Fruit fly (Drosophila melanogaster) whole organism, wandering third instar larva: ENCODE data around the gene CG4287.

Experiments
- Abd-B ChIP-seq: fragments of >200 bp; optimal IDR thresholded peaks from 2 replicates; lab custom pipeline; 2017; ENCODE audit warnings: missing biosample characterization, missing genetic modification characterization
- CG32264 ChIP-seq: fragments of 200-800 bp; sonication (Bioruptor generic); optimal IDR thresholded peaks from 2 replicates; lab custom pipeline; 2016; ENCODE audit warnings: missing biosample characterization, missing genetic modification characterization
- CG9705 ChIP-seq: fragments of 200-800 bp; sonication (Bioruptor generic); optimal IDR thresholded peaks from 2 replicates; lab custom pipeline; 2018; ENCODE audit warnings: missing biosample characterization, mild to moderate bottlenecking, missing genetic modification characterization
- CrebA ChIP-seq: fragments of 200-800 bp; sonication (Bioruptor generic); optimal IDR thresholded peaks from 2 replicates; lab custom pipeline; 2016; ENCODE audit warnings: missing biosample characterization, mild to moderate bottlenecking, missing genetic modification characterization, borderline replicate concordance
- Dfd ChIP-seq: fragments of >200 bp; optimal IDR thresholded peaks from 2 replicates; lab custom pipeline; 2017; ENCODE audit warnings: missing biosample characterization, missing genetic modification characterization
- Dif ChIP-seq: fragments of 200-275, 200-300 bp; sonication (Bioruptor generic); optimal IDR thresholded peaks from 2 replicates; lab custom pipeline; 2018; ENCODE audit warnings: missing biosample characterization, missing genetic modification characterization; ENCODE audit not compliant: partially characterized antibody
- GATAd ChIP-seq: sonication (Bioruptor generic); optimal IDR thresholded peaks from 2 replicates; lab custom pipeline; 2016; ENCODE audit warnings: missing biosample characterization, missing genetic modification characterization
- HLH106 ChIP-seq: fragments of 200-800 bp; optimal IDR thresholded peaks from 3 replicates; lab custom pipeline; 2019; ENCODE audit warnings: missing biosample characterization, mild to moderate bottlenecking, missing genetic modification characterization, moderate library complexity
- Hnf4 ChIP-seq: fragments of 200-800 bp; sonication (Bioruptor generic); optimal IDR thresholded peaks from 2 replicates; lab custom pipeline; 2016; ENCODE audit warnings: missing biosample characterization, mild to moderate bottlenecking, missing genetic modification characterization
- Hr78 ChIP-seq: fragments of >200 bp; optimal IDR thresholded peaks from 2 replicates; lab custom pipeline; 2017; ENCODE audit warnings: missing biosample characterization, missing genetic modification characterization
- Hr83 ChIP-seq: fragments of 200-300 bp; sonication (Bioruptor generic); optimal IDR thresholded peaks from 2 replicates; lab custom pipeline; 2016; ENCODE audit warnings: missing biosample characterization, mild to moderate bottlenecking, missing genetic modification characterization, moderate library complexity; ENCODE audit not compliant: poor library complexity, severe bottlenecking
- Jra ChIP-seq: sonication (Bioruptor generic); optimal IDR thresholded peaks from 2 replicates; lab custom pipeline; 2016; ENCODE audit warnings: missing biosample characterization, missing genetic modification characterization
- Mio ChIP-seq: sonication (Bioruptor generic); optimal IDR thresholded peaks from 2 replicates; lab custom pipeline; 2016; ENCODE audit warnings: missing biosample characterization, missing genetic modification characterization
- Myc ChIP-seq: fragments of >200 bp; optimal IDR thresholded peaks from 2 replicates; lab custom pipeline; 2017
- N ChIP-seq: fragments of >200 bp; optimal IDR thresholded peaks from 2 replicates; lab custom pipeline; 2018; ENCODE audit warnings: missing biosample characterization, missing external identifiers, missing genetic modification characterization
- OdsH ChIP-seq: fragments of 200-800 bp; sonication (Bioruptor generic); optimal IDR thresholded peaks from 2 replicates; lab custom pipeline; 2016; ENCODE audit warnings: missing biosample characterization, mild to moderate bottlenecking, missing genetic modification characterization
- Rel ChIP-seq, 2 experiments: fragments of 200-800 bp; sonication (Bioruptor generic) in 1 of 2; optimal IDR thresholded peaks; 2 replicates in 1 of 2; 3 replicates in 1 of 2; lab custom pipeline; 2016 to 2019; ENCODE audit warnings: mild to moderate bottlenecking in 2 of 2, missing biosample characterization in 2 of 2, missing genetic modification characterization in 2 of 2, moderate library complexity in 1 of 2
- Sp1 ChIP-seq: fragments of 200-800 bp; sonication (Bioruptor generic); optimal IDR thresholded peaks from 3 replicates; lab custom pipeline; 2019; ENCODE audit warnings: missing biosample characterization, mild to moderate bottlenecking, missing genetic modification characterization, moderate library complexity
- Vsx2 ChIP-seq: fragments of 200-300, 225-300 bp; sonication (Bioruptor generic); optimal IDR thresholded peaks from 2 replicates; lab custom pipeline; 2018; ENCODE audit warnings: missing biosample characterization, missing genetic modification characterization; ENCODE audit not compliant: partially characterized antibody
- br ChIP-seq: fragments of 200-800 bp; sonication (Bioruptor generic); optimal IDR thresholded peaks from 2 replicates; lab custom pipeline; 2016; ENCODE audit warnings: missing biosample characterization, missing genetic modification characterization
- brk ChIP-seq: fragments of 200-800 bp; sonication (Bioruptor generic); optimal IDR thresholded peaks from 2 replicates; lab custom pipeline; 2016; ENCODE audit warnings: missing biosample characterization, mild to moderate bottlenecking, missing genetic modification characterization
- dl ChIP-seq, 2 experiments: fragments of 175-275, 200-275 bp in 1 of 2; fragments of 200-275 bp in 1 of 2; sonication (Bioruptor generic); optimal IDR thresholded peaks; lab custom pipeline; 2018; ENCODE audit warnings: mild to moderate bottlenecking in 2 of 2, missing biosample characterization in 2 of 2, missing genetic modification characterization in 2 of 2, moderate library complexity in 2 of 2; ENCODE audit not compliant: partially characterized antibody in 2 of 2, insufficient read depth in 1 of 2
- dmrt93B ChIP-seq: fragments of 200-800 bp; sonication (Bioruptor generic); optimal IDR thresholded peaks from 2 replicates; lab custom pipeline; 2018; ENCODE audit warnings: missing biosample characterization, mild to moderate bottlenecking, missing genetic modification characterization
- dsf ChIP-seq: sonication (Bioruptor generic); optimal IDR thresholded peaks from 2 replicates; lab custom pipeline; 2016; ENCODE audit warnings: missing biosample characterization, missing genetic modification characterization, borderline replicate concordance
- ey ChIP-seq: fragments of 200-800 bp; sonication (Bioruptor generic); optimal IDR thresholded peaks from 2 replicates; lab custom pipeline; 2016; ENCODE audit warnings: missing biosample characterization, missing genetic modification characterization
- foxo ChIP-seq, 2 experiments: fragments of 200-800 bp; sonication (Bioruptor generic); optimal IDR thresholded peaks; 2 replicates in 1 of 2; 3 replicates in 1 of 2; lab custom pipeline; 2016 to 2017; ENCODE audit warnings: missing biosample characterization in 2 of 2, missing genetic modification characterization in 2 of 2
- fru ChIP-seq: fragments of 200-800 bp; sonication (Bioruptor generic); optimal IDR thresholded peaks from 3 replicates; lab custom pipeline; 2016; ENCODE audit warnings: missing biosample characterization, mild to moderate bottlenecking, missing genetic modification characterization
- h ChIP-seq: fragments of 200-800 bp; sonication (Bioruptor generic); optimal IDR thresholded peaks from 3 replicates; lab custom pipeline; 2016; ENCODE audit warnings: missing biosample characterization, mild to moderate bottlenecking, missing genetic modification characterization
- jim ChIP-seq: fragments of 175-275, 200-325 bp; sonication (Bioruptor generic); optimal IDR thresholded peaks from 2 replicates; lab custom pipeline; 2016; ENCODE audit warnings: missing biosample characterization, mild to moderate bottlenecking, missing genetic modification characterization
- lola ChIP-seq: fragments of >200 bp; optimal IDR thresholded peaks from 2 replicates; lab custom pipeline; 2017; ENCODE audit warnings: missing biosample characterization, missing genetic modification characterization
- pan ChIP-seq: fragments of >200 bp; optimal IDR thresholded peaks from 2 replicates; lab custom pipeline; 2017
- psq ChIP-seq: fragments of 200-800 bp; sonication (Bioruptor generic); optimal IDR thresholded peaks from 3 replicates; lab custom pipeline; 2017; ENCODE audit warnings: missing biosample characterization, mild to moderate bottlenecking, missing genetic modification characterization, moderate library complexity
- rgr ChIP-seq: fragments of 200-800 bp; sonication (Bioruptor generic); optimal IDR thresholded peaks from 3 replicates; lab custom pipeline; 2016; ENCODE audit warnings: missing biosample characterization, mild to moderate bottlenecking, missing genetic modification characterization
- sage ChIP-seq: fragments of 200-800 bp; sonication (Bioruptor generic); optimal IDR thresholded peaks from 2 replicates; lab custom pipeline; 2016; ENCODE audit warnings: missing biosample characterization, mild to moderate bottlenecking, missing genetic modification characterization
- sv ChIP-seq: fragments of 200-800 bp; sonication (Bioruptor generic); optimal IDR thresholded peaks from 3 replicates; lab custom pipeline; 2016; ENCODE audit warnings: missing biosample characterization, missing genetic modification characterization
- tai ChIP-seq: sonication (Bioruptor generic); optimal IDR thresholded peaks from 2 replicates; lab custom pipeline; 2016; ENCODE audit warnings: missing biosample characterization, missing genetic modification characterization
- usp ChIP-seq: fragments of >200 bp; optimal IDR thresholded peaks from 2 replicates; lab custom pipeline; 2017; ENCODE audit warnings: missing biosample characterization, missing genetic modification characterization
- woc ChIP-seq: sonication (Bioruptor generic); optimal IDR thresholded peaks from 2 replicates; lab custom pipeline; 2016; ENCODE audit warnings: missing biosample characterization, mild to moderate bottlenecking, missing genetic modification characterization

CG4287 gene

DNA sequence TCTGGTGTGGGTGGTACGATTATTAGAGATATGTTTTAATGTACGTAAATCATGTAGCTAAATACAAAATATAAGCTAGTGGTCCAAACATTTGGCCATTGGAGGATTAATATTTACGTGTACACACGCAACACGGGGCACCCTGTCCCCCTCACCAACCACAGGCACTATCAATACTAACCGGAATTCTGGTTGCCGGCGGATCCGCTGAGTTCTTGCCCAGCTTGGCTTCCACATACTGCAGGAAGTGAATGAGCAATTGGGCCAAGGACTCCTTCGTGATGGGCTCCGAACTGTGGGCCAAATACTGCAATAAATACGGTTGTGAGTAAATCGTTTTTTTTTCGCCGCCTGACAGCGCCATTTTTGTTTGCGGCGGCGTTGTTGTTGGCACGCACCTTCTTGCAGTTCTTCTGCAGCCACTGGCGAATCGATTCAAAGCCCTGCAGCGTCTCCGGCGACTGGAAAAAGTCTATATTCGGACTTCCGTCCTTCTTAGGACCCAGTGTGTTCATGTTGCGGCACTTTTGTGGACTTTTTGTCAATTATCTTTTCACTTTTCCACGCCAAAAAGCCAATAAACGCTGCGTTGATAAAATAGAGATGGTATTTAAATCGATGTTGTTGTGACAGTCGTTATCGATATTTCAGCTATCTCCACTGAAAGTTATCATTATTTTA, 8.8 kb upstream of the CG4287 start, which contains the start of gene mor:
TSS of gene mor (minus strand) at position 616 of the 681 bp plus-strand sequence.
- TF ChIP-seq Dfd (GFP tag; lab: Kevin White, UChicago) = no peak
- no peak for TF ChIP-seq Hr78 (GFP tag; lab: Kevin White, UChicago)
- TF ChIP-seq Jra (GFP tag; lab: Kevin White, UChicago) = no peak
- TF ChIP-seq Abd-B (GFP tag; lab: Kevin White, UChicago) = no peak
- TF ChIP-seq woc (GFP tag; lab: Kevin White, UChicago) = no peak
- TF ChIP-seq jim (GFP tag; lab: Kevin White, UChicago) = no peak
- TF ChIP-seq brk (GFP tag; lab: Kevin White, UChicago) = no peak
- no peak for TF ChIP-seq HLH106 (tag; lab: Kevin White, UChicago)
- TF ChIP-seq Sp1 (GFP tag; lab: Kevin White, UChicago) = no peak
- TF ChIP-seq tai (GFP tag; lab: Kevin White, UChicago) = no peak
- no peak for TF ChIP-seq CG32264 (GFP tag; lab: Kevin White, UChicago)
- TF ChIP-seq N (GFP tag; lab: Kevin White, UChicago) = no peak
- no peak for TF ChIP-seq Vsx2
- no peak for TF ChIP-seq psq (GFP tag; lab: Kevin White, UChicago)
- no peak for TF ChIP-seq GATAd (GFP tag; lab: Kevin White, UChicago)

dm6 chr3R:15965169-15965568, 1.5 kb upstream of the CG4287 start, which contains the start of the genes CG32856 and Rbf2:
CG32856 (minus strand) TSS chr3R:15965351.
Rbf2 (plus strand) TSS chr3R:15965446.
- TF ChIP-seq Myc (lab: Kevin White, UChicago) (no peak), jim (GFP tag; lab: Kevin White, UChicago) (no peak), Dif (GFP tag; lab: Kevin White, UChicago) (no peak), dmrt93B (GFP tag; lab: Kevin White, UChicago) (no peak), Hnf4 (GFP tag; lab: Kevin White, UChicago) (peak; percentile 96), Hr83 (peak; percentile 65), CG9705 (GFP tag; lab: Kevin White, UChicago) (peak; percentile 21), ey (GFP tag; lab: Kevin White, UChicago) (peak; percentile 91), rgr (GFP tag; lab: Kevin White, UChicago) (peak; percentile 95), OdsH (GFP tag; lab: Kevin White, UChicago) (peak; percentile 91), Vsx2 (no peak), dl (GFP tag; optimal IDR thresholded peaks at IDR 0.05; lab: Kevin White, UChicago; ENCODE audit: insufficient read depth in 1 of 2, partially characterized antibody in 2 of 2) (no peak), N (GFP tag; lab: Kevin White, UChicago) (no peak), woc (GFP tag; lab: Kevin White, UChicago) (peak; percentile 90), fru (GFP tag; lab: Kevin White, UChicago) (peak; percentile 80), Sp1 (GFP tag; lab: Kevin White, UChicago) (no peak), foxo (GFP tag; optimal IDR thresholded peaks at IDR 0.05; lab: Kevin White, UChicago) (peak in 1 of 2 experiments; percentile 90), sv (GFP tag; lab: Kevin White, UChicago) (peak; percentile 79), Dfd (GFP tag; lab: Kevin White, UChicago) (no peak), tai (GFP tag; lab: Kevin White, UChicago) (no peak), Hr78 (GFP tag; lab: Kevin White, UChicago) (no peak), HLH106 (tag; lab: Kevin White, UChicago) (peak; percentile 71), pan (no peak), dsf (GFP tag; lab: Kevin White, UChicago) (peak; percentile 91), Abd-B (GFP tag; lab: Kevin White, UChicago) (no peak), Mio (GFP tag; lab: Kevin White, UChicago) (peak; percentile 59), Rel (GFP tag; optimal IDR thresholded peaks at IDR 0.05; lab: Kevin White, UChicago) (no peak), Rel (tag; optimal IDR thresholded peaks at IDR 0.05; lab: Kevin White, UChicago) (no peak), Jra (GFP tag; lab: Kevin White, UChicago) (peak; percentile 94), GATAd (GFP tag; lab: Kevin White, UChicago) (peak; percentile 54), sage (GFP tag; lab: Kevin White, UChicago) (no peak), h (peak; percentile 88), lola (GFP tag; lab: Kevin White, UChicago) (no peak), brk (GFP tag; lab: Kevin White, UChicago) (no peak), CrebA (no peak), br (GFP tag; lab: Kevin White, UChicago) (peak; percentile 91), usp (GFP tag; lab: Kevin White, UChicago) (no peak), psq (GFP tag; lab: Kevin White, UChicago) (peak; percentile 84), CG32264 (GFP tag; lab: Kevin White, UChicago) (no peak)
